Worm (Caenorhabditis elegans) whole organism, late embryonic: ENCODE measurements around the gene cdc-73.

Experiments
- K09A11.1 ChIP-seq: sonication (generic microtip); optimal IDR thresholded peaks from 2 replicates; lab custom pipeline; 2017; ENCODE audit warnings: antibody characterized with exemption, mild to moderate bottlenecking, missing genetic modification characterization, missing compliant biosample characterization; ENCODE audit not compliant: insufficient read depth
- elt-2 ChIP-seq: sonication (generic microtip); optimal IDR thresholded peaks from 2 replicates; lab custom pipeline; 2016; ENCODE audit warnings: missing genetic modification reagents, missing genetic modification characterization, missing compliant biosample characterization
- fkh-10 ChIP-seq: fragments of 150-350 bp; optimal IDR thresholded peaks from 2 replicates; lab custom pipeline; 2014; ENCODE audit warnings: missing biosample characterization, missing genetic modification reagents, missing genetic modification characterization
- fkh-6 ChIP-seq: sonication (generic microtip); optimal IDR thresholded peaks from 2 replicates; lab custom pipeline; 2016; ENCODE audit warnings: missing genetic modification characterization, missing compliant biosample characterization
- sox-4 ChIP-seq: sonication (generic microtip); optimal IDR thresholded peaks from 2 replicates; lab custom pipeline; 2017; ENCODE audit warnings: mild to moderate bottlenecking, missing genetic modification characterization, inconsistent platforms, missing compliant biosample characterization

- TF ChIP-seq K09A11.1 (tag; lab: Kevin White, UChicago) (no peak), elt-2 (tag; lab: Kevin White, UChicago) (no peak), fkh-10 (GFP tag; lab: Kevin White, UChicago) (no peak), fkh-6 (tag; lab: Kevin White, UChicago) (no peak), sox-4 (tag; lab: Kevin White, UChicago) (no peak)
Observed at ce11 chrIV:4009923-4010322, 32.5 kb upstream of the cdc-73 start.
